Fruit fly (Drosophila melanogaster) whole organism, embryonic: ENCODE results near the gene CG32095.

Experiments
- Awh ChIP-seq: fragments of 200-800 bp; sonication (Bioruptor generic); IDR thresholded peaks from 2 replicates; pipeline ENCODE4, ENCODE4 v1.3.6; 2022; ENCODE audit warnings: missing biosample characterization, missing genetic modification characterization
- Blimp-1 ChIP-seq: fragments of 200-800 bp; sonication (Bioruptor generic); optimal IDR thresholded peaks from 3 replicates; lab custom pipeline; 2018; ENCODE audit warnings: missing biosample characterization, missing genetic modification characterization, mild to moderate bottlenecking, moderate library complexity, missing genetic modification reagents
- CG11695 ChIP-seq: fragments of 200-800 bp; sonication (Bioruptor generic); IDR thresholded peaks from 3 replicates; pipeline ENCODE4 v1.3.6; 2022; ENCODE audit warnings: missing biosample characterization, missing genetic modification characterization
- CG12071 ChIP-seq: fragments of 200-800 bp; sonication (Bioruptor generic); optimal IDR thresholded peaks from 3 replicates; lab custom pipeline; 2018; ENCODE audit warnings: missing biosample characterization, mild to moderate bottlenecking, missing genetic modification characterization
- CG14441 ChIP-seq: fragments of 200-800 bp; sonication (Bioruptor generic); IDR thresholded peaks from 2 replicates; pipeline ENCODE4 v1.3.6; 2022; ENCODE audit warnings: missing biosample characterization, missing genetic modification characterization
- CG16863 ChIP-seq: fragments of 200-800 bp; sonication (Bioruptor generic); optimal IDR thresholded peaks from 3 replicates; lab custom pipeline; 2016; ENCODE audit warnings: missing biosample characterization, missing genetic modification characterization
- CG18011 ChIP-seq: fragments of 200-800 bp; sonication (Bioruptor generic); optimal IDR thresholded peaks from 2 replicates; lab custom pipeline; 2017; ENCODE audit warnings: missing biosample characterization, missing genetic modification characterization, mild to moderate bottlenecking, moderate library complexity, missing genotype
- CG18599 ChIP-seq: fragments of 200-800 bp; sonication (Bioruptor generic); optimal IDR thresholded peaks from 3 replicates; lab custom pipeline; 2017; ENCODE audit warnings: missing biosample characterization, missing genetic modification characterization, mild to moderate bottlenecking, moderate library complexity, missing genetic modification reagents
- CG18764 ChIP-seq: fragments of 200-800 bp; sonication (Bioruptor generic); optimal IDR thresholded peaks from 3 replicates; lab custom pipeline; 2016; ENCODE audit warnings: missing biosample characterization, missing genetic modification characterization
- CG31224 ChIP-seq: fragments of 200-800 bp; sonication (Bioruptor generic); IDR thresholded peaks from 2 replicates; pipeline ENCODE4 v1.3.6; 2022; ENCODE audit warnings: missing biosample characterization, missing genetic modification characterization
- CG4360 ChIP-seq: fragments of 200-800 bp; sonication (Bioruptor generic); IDR thresholded peaks from 2 replicates; pipeline ENCODE4 v1.3.6; 2022; ENCODE audit warnings: missing biosample characterization, missing genetic modification characterization
- CG43689 ChIP-seq: fragments of 200-800 bp; sonication (Bioruptor generic); IDR thresholded peaks from 2 replicates; pipeline ENCODE4 v1.3.6; 2022; ENCODE audit warnings: missing biosample characterization, missing genetic modification characterization
- CG5245 ChIP-seq: fragments of 200-800 bp; sonication (Bioruptor generic); optimal IDR thresholded peaks from 3 replicates; lab custom pipeline; 2016; ENCODE audit warnings: missing biosample characterization, missing genetic modification characterization
- CG7556 ChIP-seq: fragments of 200-800 bp; sonication (Bioruptor generic); optimal IDR thresholded peaks from 2 replicates; lab custom pipeline; 2017; ENCODE audit warnings: missing biosample characterization, mild to moderate bottlenecking, missing genetic modification characterization
- CG8924 ChIP-seq: fragments of 200-800 bp; optimal IDR thresholded peaks from 3 replicates; lab custom pipeline; 2019; ENCODE audit warnings: missing biosample characterization, mild to moderate bottlenecking, missing genetic modification characterization, moderate library complexity
- CG9215 ChIP-seq: fragments of 200-800 bp; sonication (Bioruptor generic); IDR thresholded peaks from 2 replicates; pipeline ENCODE4 v1.3.6; 2022; ENCODE audit warnings: missing biosample characterization, missing genetic modification characterization
- D ChIP-seq, 2 experiments: fragments of 200-800 bp in 1 of 2; fragments of >200 bp in 1 of 2; sonication (Bioruptor generic) in 1 of 2; optimal IDR thresholded peaks; 2 replicates in 1 of 2; 3 replicates in 1 of 2; lab custom pipeline; 2017; ENCODE audit warnings: mild to moderate bottlenecking in 1 of 2, missing biosample characterization in 1 of 2, missing genetic modification characterization in 1 of 2, missing genetic modification reagents in 1 of 2
- Dip2 ChIP-seq: fragments of 200-800 bp; sonication (Bioruptor generic); IDR thresholded peaks from 2 replicates; pipeline ENCODE4 v1.3.6; 2022; ENCODE audit warnings: missing biosample characterization, missing genetic modification characterization
- Ets97D ChIP-seq: fragments of 200-800 bp; sonication (Bioruptor generic); optimal IDR thresholded peaks from 3 replicates; lab custom pipeline; 2016; ENCODE audit warnings: missing biosample characterization, missing genetic modification characterization
- Lhr ChIP-seq: fragments of 200-800 bp; sonication (Bioruptor generic); optimal IDR thresholded peaks from 3 replicates; lab custom pipeline; 2017; ENCODE audit warnings: mild to moderate bottlenecking, missing biosample characterization, missing genetic modification reagents, missing genetic modification characterization
- MBD-R2 ChIP-seq: fragments of 200-800 bp; sonication (Bioruptor generic); IDR thresholded peaks from 2 replicates; pipeline ENCODE4 v1.3.6; 2022; ENCODE audit warnings: missing biosample characterization, missing genetic modification characterization
- Med ChIP-seq: fragments of 200-800 bp; sonication (Bioruptor generic); peaks from one replicate; lab custom pipeline; 2016; ENCODE audit warnings: missing biosample characterization, missing genetic modification characterization, mild to moderate bottlenecking, inconsistent platforms, moderate library complexity
- Spps ChIP-seq: fragments of 200-800 bp; sonication (Bioruptor generic); optimal IDR thresholded peaks from 2 replicates; lab custom pipeline; 2018; ENCODE audit warnings: missing biosample characterization, mild to moderate bottlenecking, missing genetic modification characterization
- Sry-β ChIP-seq: fragments of 200-800 bp; sonication (Bioruptor generic); optimal IDR thresholded peaks from 2 replicates; lab custom pipeline; 2018; ENCODE audit warnings: missing biosample characterization, mild to moderate bottlenecking, missing genetic modification characterization, moderate library complexity
- bcd ChIP-seq: fragments of 200-800 bp; sonication (Bioruptor generic); optimal IDR thresholded peaks from 2 replicates; lab custom pipeline; 2017; ENCODE audit warnings: missing biosample characterization, mild to moderate bottlenecking, missing genetic modification characterization
- btn ChIP-seq: fragments of 200-800 bp; sonication (Bioruptor generic); optimal IDR thresholded peaks from 2 replicates; lab custom pipeline; 2016; ENCODE audit warnings: missing biosample characterization, missing genetic modification characterization
- cato ChIP-seq: fragments of 200-800 bp; sonication (Bioruptor generic); optimal IDR thresholded peaks from 2 replicates; lab custom pipeline; 2016; ENCODE audit warnings: missing biosample characterization, missing genetic modification characterization, borderline replicate concordance
- chinmo ChIP-seq: fragments of 200-800 bp; sonication (Bioruptor generic); IDR thresholded peaks from 4 replicates; pipeline ENCODE4 v1.3.6; 2022; ENCODE audit warnings: missing biosample characterization, missing genetic modification characterization; ENCODE audit not compliant: partially characterized antibody
- chm ChIP-seq: fragments of 200-800 bp; sonication (Bioruptor generic); IDR thresholded peaks from 2 replicates; pipeline ENCODE4 v1.3.6; 2022; ENCODE audit warnings: missing biosample characterization, missing genetic modification characterization
- crol ChIP-seq: fragments of 200-800 bp; sonication (Bioruptor generic); IDR thresholded peaks from 2 replicates; pipeline ENCODE4 v1.3.6; 2022; ENCODE audit warnings: missing biosample characterization, missing genetic modification characterization
- dpn ChIP-seq, 2 experiments: fragments of 200-800 bp; sonication (Bioruptor generic); optimal IDR thresholded peaks; 3 replicates each; lab custom pipeline; 2016; ENCODE audit warnings: missing biosample characterization in 2 of 2, missing genetic modification characterization in 2 of 2
- exex ChIP-seq: fragments of 200-800 bp; sonication (Bioruptor generic); optimal IDR thresholded peaks from 4 replicates; lab custom pipeline; 2018; ENCODE audit warnings: missing biosample characterization, mild to moderate bottlenecking, missing genetic modification characterization, moderate library complexity
- fd64A ChIP-seq: fragments of 200-800 bp; sonication (Bioruptor generic); optimal IDR thresholded peaks from 3 replicates; lab custom pipeline; 2018; ENCODE audit warnings: missing biosample characterization, mild to moderate bottlenecking, missing genetic modification characterization
- grau ChIP-seq: fragments of 200-800 bp; optimal IDR thresholded peaks from 3 replicates; lab custom pipeline; 2019; ENCODE audit warnings: missing biosample characterization, mild to moderate bottlenecking, missing genetic modification characterization, moderate library complexity
- grn ChIP-seq: fragments of 200-800 bp; sonication (Bioruptor generic); optimal IDR thresholded peaks from 3 replicates; lab custom pipeline; 2017; ENCODE audit warnings: missing biosample characterization, missing genetic modification characterization
- ham ChIP-seq: fragments of 200-800 bp; sonication (Bioruptor generic); IDR thresholded peaks from 2 replicates; pipeline ENCODE4 v1.3.6; 2022; ENCODE audit warnings: missing biosample characterization, missing genetic modification characterization
- jumu ChIP-seq: fragments of 200-800 bp; sonication (Bioruptor generic); optimal IDR thresholded peaks from 3 replicates; lab custom pipeline; 2016; ENCODE audit warnings: missing biosample characterization, missing genetic modification characterization
- nerfin-2 ChIP-seq: fragments of 200-800 bp; sonication (Bioruptor generic); IDR thresholded peaks from 2 replicates; pipeline ENCODE4 v1.3.6; 2022; ENCODE audit warnings: missing biosample characterization, missing genetic modification characterization; ENCODE audit not compliant: partially characterized antibody
- pfk ChIP-seq: fragments of 200-800 bp; sonication (Bioruptor generic); optimal IDR thresholded peaks from 2 replicates; lab custom pipeline; 2018; ENCODE audit warnings: missing biosample characterization, mild to moderate bottlenecking, missing genetic modification characterization, moderate library complexity
- pho ChIP-seq: fragments of 200-800 bp; sonication (Bioruptor generic); optimal IDR thresholded peaks from 2 replicates; lab custom pipeline; 2016; ENCODE audit warnings: missing biosample characterization, missing genetic modification characterization
- pzg ChIP-seq: fragments of 200-800 bp; sonication (Bioruptor generic); optimal IDR thresholded peaks from 3 replicates; lab custom pipeline; 2018; ENCODE audit warnings: missing biosample characterization, mild to moderate bottlenecking, missing genetic modification characterization, moderate library complexity
- row ChIP-seq: fragments of 200-800 bp; sonication (Bioruptor generic); IDR thresholded peaks from 3 replicates; pipeline ENCODE4 v1.3.6; 2022; ENCODE audit warnings: missing biosample characterization, missing genetic modification characterization
- shn ChIP-seq: fragments of 200-800 bp; sonication (Bioruptor generic); optimal IDR thresholded peaks from 3 replicates; lab custom pipeline; 2016; ENCODE audit warnings: missing biosample characterization, missing genetic modification characterization
- sima ChIP-seq: fragments of 200-800 bp; sonication (Bioruptor generic); optimal IDR thresholded peaks from 2 replicates; lab custom pipeline; 2016; ENCODE audit warnings: missing biosample characterization, missing genetic modification characterization
- sug ChIP-seq: fragments of 200-800 bp; optimal IDR thresholded peaks from 2 replicates; lab custom pipeline; 2019; ENCODE audit warnings: missing biosample characterization, mild to moderate bottlenecking, missing genetic modification characterization, moderate library complexity
- twi ChIP-seq: fragments of 200-800 bp; optimal IDR thresholded peaks from 2 replicates; lab custom pipeline; 2019; ENCODE audit warnings: missing biosample characterization, mild to moderate bottlenecking, missing genetic modification characterization, moderate library complexity
- tx ChIP-seq: fragments of 200-800 bp; sonication (Bioruptor generic); optimal IDR thresholded peaks from 2 replicates; lab custom pipeline; 2016; ENCODE audit warnings: missing biosample characterization, missing genetic modification characterization
- vvl ChIP-seq: fragments of 200-800 bp; sonication (Bioruptor generic); IDR thresholded peaks from 2 replicates; pipeline ENCODE4 v1.3.6; 2022; ENCODE audit warnings: missing biosample characterization, missing genetic modification characterization
- zf30C ChIP-seq: fragments of 200-800 bp; sonication (Bioruptor generic); optimal IDR thresholded peaks from 3 replicates; lab custom pipeline; 2018; ENCODE audit warnings: missing biosample characterization, mild to moderate bottlenecking, missing genetic modification characterization
- zfh1 ChIP-seq: fragments of 200-800 bp; sonication (Bioruptor generic); IDR thresholded peaks from 3 replicates; pipeline ENCODE4 v1.3.6; 2022; ENCODE audit warnings: missing biosample characterization, missing genetic modification characterization

CG32095 gene

DNA sequence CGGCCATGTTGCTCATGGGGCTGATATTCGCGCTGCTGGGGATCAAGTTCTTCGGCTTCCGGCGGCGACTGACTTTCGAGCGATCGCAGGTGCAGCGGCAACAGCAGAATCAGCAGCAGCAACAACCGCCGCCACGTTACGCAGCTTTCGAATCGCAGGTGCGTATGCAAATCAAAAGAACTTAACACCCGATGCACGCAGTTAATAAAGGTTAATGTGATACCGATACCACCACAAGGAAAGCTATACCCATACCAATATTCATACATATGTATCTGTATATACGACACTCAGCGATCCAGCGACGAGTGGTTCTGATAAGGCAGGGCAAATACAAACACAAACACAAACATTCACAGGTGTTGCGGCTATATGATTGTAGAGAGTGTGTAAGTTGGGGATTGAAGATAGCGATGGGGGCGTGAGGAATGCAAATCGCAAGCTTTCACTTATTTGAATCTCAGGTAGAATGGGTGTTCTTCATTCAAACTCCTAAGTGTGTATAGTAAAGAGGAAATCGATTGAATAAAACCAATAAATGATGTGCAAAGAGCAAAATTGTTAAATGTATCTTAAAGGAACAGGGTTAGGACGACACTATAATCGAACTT lies 48.1 kb downstream of the CG32095 start (continued):
- TF ChIP-seq CG5245 (GFP tag; lab: Kevin White, UChicago) (no peak), CG31224 (GFP tag; lab: Robert Waterston, UW) (no peak), Sry-β (GFP tag; lab: Kevin White, UChicago) (no peak), fd64A (GFP tag; lab: Kevin White, UChicago) (no peak), sima (GFP tag; lab: Kevin White, UChicago) (no peak), tx (GFP tag; lab: Kevin White, UChicago) (no peak), CG14441 (GFP tag; lab: Robert Waterston, UW) (no peak), sug (peak; percentile 82), exex (tag; lab: Kevin White, UChicago) (peak; percentile 41), CG4360 (GFP tag; lab: Robert Waterston, UW) (no peak), MBD-R2 (GFP tag; lab: Robert Waterston, UW) (no peak), ham (no peak), CG11695 (GFP tag; lab: Robert Waterston, UW) (no peak), D (optimal IDR thresholded peaks at IDR 0.05; lab: Kevin White, UChicago) (no peak), D (GFP tag; optimal IDR thresholded peaks at IDR 0.05; lab: Kevin White, UChicago) (no peak), row (GFP tag; lab: Robert Waterston, UW) (peak; percentile 13; the same call in 1 of the 3 replicates), crol (GFP tag; lab: Robert Waterston, UW) (no peak), CG12071 (no peak), CG18011 (GFP tag; lab: Kevin White, UChicago) (no peak), twi (tag; lab: Kevin White, UChicago) (no peak), Lhr (GFP tag; lab: Kevin White, UChicago) (no peak), dpn (GFP tag; optimal IDR thresholded peaks at IDR 0.05; lab: Kevin White, UChicago) (no peak), Dip2 (no peak), CG16863 (GFP tag; lab: Kevin White, UChicago) (no peak), Awh (GFP tag; lab: Robert Waterston, UW) (no peak), btn (GFP tag; lab: Kevin White, UChicago) (no peak), Spps (tag; lab: Kevin White, UChicago) (no peak), CG43689 (GFP tag; lab: Robert Waterston, UW) (no peak), vvl (GFP tag; lab: Robert Waterston, UW) (peak; percentile 24; the same call in 1 of the 2 replicates), zfh1 (no peak), CG7556 (GFP tag; lab: Kevin White, UChicago) (no peak)
- TF ChIP-seq, all 482 proteins: peak for 15

DNA sequence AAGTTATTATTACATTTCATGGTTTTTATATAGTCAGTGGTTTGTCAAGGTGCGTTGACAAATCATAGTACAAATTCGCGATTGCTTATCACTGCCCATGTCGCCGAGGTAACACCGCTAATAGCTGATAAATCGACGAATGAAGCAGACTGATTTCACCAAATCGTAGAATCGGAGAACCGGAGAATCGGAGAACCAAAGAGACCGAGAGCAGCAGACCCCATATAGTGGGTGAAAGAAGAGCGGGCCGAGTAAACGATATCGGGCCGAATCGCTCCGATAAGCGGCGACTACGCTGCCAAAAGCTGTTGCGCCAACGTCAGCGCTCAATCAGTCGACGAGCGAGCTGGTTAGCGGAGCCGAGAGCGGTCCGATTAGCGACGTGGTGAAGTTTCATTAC lies 48.8 kb downstream of the CG32095 start, which contains the start of gene CG14131:
CG14131 (plus strand) TSS at position 343 of the 400 bp plus-strand sequence.
- TF ChIP-seq jumu (GFP tag; lab: Kevin White, UChicago) (no peak), Blimp-1 (GFP tag; lab: Kevin White, UChicago) (no peak), pfk (GFP tag; lab: Kevin White, UChicago) (no peak), grn (peak; percentile 93), CG18599 (no peak), shn (GFP tag; lab: Kevin White, UChicago) (no peak), CG8924 (tag; lab: Kevin White, UChicago) (no peak), pzg (no peak), CG9215 (GFP tag; lab: Robert Waterston, UW) (no peak), bcd (GFP tag; lab: Kevin White, UChicago) (no peak), grau (no peak), chm (GFP tag; lab: Robert Waterston, UW) (no peak), chinmo (peak; percentile 62; the same call in 3 of the 4 replicates), cato (no peak), Med (GFP tag; lab: Kevin White, UChicago) (peak; percentile 65), CG18764 (no peak), sug (peak; percentile 48), CG4360 (GFP tag; lab: Robert Waterston, UW) (no peak), zf30C (no peak), Ets97D (GFP tag; lab: Kevin White, UChicago) (no peak), pho (GFP tag; lab: Kevin White, UChicago) (no peak), nerfin-2 (GFP tag; lab: Robert Waterston, UW) (no peak)
